Fruit fly (Drosophila melanogaster): ENCODE measurements around the gene CG13895.

CG13895 gene

DNA sequence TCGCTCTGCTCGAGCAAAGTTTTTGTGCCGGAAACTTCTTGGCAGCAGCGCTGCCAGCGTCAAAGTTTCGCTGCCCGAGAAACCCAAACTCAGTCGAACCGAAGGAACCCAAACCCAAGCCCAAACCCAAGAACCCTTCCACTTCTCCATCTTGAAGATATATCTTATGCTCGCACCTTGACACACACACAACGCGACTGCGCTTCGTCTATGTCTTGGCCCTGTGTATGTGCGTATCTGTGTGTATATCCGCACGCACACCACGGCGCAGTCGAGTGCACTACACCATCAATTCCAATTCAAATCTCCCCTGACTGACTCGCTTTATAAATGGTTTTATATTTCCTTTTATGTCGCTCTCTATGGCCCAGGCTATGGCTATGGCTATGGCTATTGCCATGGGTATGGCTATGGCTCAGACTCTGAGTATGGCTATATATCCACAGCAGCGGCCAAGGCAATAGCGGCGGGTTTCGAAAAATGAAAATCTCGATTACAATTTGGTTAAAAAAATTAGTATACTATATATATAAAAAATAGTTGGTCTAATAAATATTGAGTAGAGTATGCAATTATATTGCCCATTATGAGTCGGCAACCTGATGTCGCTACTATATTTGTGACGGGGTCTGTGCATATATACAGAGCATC, 11.5 kb downstream of the CG13895 start (continued):
- TF ChIP-seq vvl (GFP tag; IDR thresholded peaks at IDR 0.05) (peak; percentile 98), CG10321 (GFP tag; IDR thresholded peaks at IDR 0.05) (peak; percentile 70), Camta (GFP tag; optimal IDR thresholded peaks at IDR 0.05) (peak; percentile 44), dysf (GFP tag; IDR thresholded peaks at IDR 0.05) (peak; percentile 98), chm (GFP tag; IDR thresholded peaks at IDR 0.05) (peak; percentile 96), Hr39 (optimal IDR thresholded peaks at IDR 0.05) (no peak), Sry-β (GFP tag; optimal IDR thresholded peaks at IDR 0.05) (peak; percentile 73), pfk (GFP tag; optimal IDR thresholded peaks at IDR 0.05) (no peak), tin (GFP tag; optimal IDR thresholded peaks at IDR 0.05) (peak; percentile 96), B-H1 (GFP tag; IDR thresholded peaks at IDR 0.05) (peak; percentile 92), her (GFP tag; optimal IDR thresholded peaks at IDR 0.05) (no peak), luna (GFP tag; optimal IDR thresholded peaks at IDR 0.05) (no peak), CrebB (tag; optimal IDR thresholded peaks at IDR 0.05) (peak; percentile 88), CG6791 (GFP tag; IDR thresholded peaks at IDR 0.05; ENCODE audit: partially characterized antibody) (peak; percentile 67), CG3838 (GFP tag; optimal IDR thresholded peaks at IDR 0.05) (peak; percentile 51), ac (GFP tag; optimal IDR thresholded peaks at IDR 0.05) (peak; percentile 89), ci (GFP tag; IDR thresholded peaks at IDR 0.05) (peak; percentile 98), CG3995 (GFP tag; optimal IDR thresholded peaks at IDR 0.05) (peak; percentile 45), gem (tag; optimal IDR thresholded peaks at IDR 0.05) (peak; percentile 97), CG30431 (GFP tag; optimal IDR thresholded peaks at IDR 0.05) (peak; percentile 95), CG10366 (GFP tag; IDR thresholded peaks at IDR 0.05) (peak; percentile 93), Dad (GFP tag; optimal IDR thresholded peaks at IDR 0.05) (peak; percentile 66), CG14965 (GFP tag; optimal IDR thresholded peaks at IDR 0.05; ENCODE audit: borderline replicate concordance) (no peak), ara (GFP tag; IDR thresholded peaks at IDR 0.05) (peak; percentile 97), CG11085 (GFP tag; IDR thresholded peaks at IDR 0.05) (peak; percentile 85), CG1529 (GFP tag; optimal IDR thresholded peaks at IDR 0.05) (peak; percentile 93), Fer3 (tag; optimal IDR thresholded peaks at IDR 0.05) (peak; percentile 96), yki (optimal IDR thresholded peaks at IDR 0.05) (no peak), Ada2b (GFP tag; IDR thresholded peaks at IDR 0.05) (peak; percentile 97), bsh (GFP tag; optimal IDR thresholded peaks at IDR 0.05) (peak; percentile 96 to 97), CG13424 (tag; optimal IDR thresholded peaks at IDR 0.05) (peak; percentile 94), CG2116 (GFP tag; optimal IDR thresholded peaks at IDR 0.05) (peak; percentile 74), CG15269 (tag; optimal IDR thresholded peaks at IDR 0.05) (peak; percentile 96), Opbp (GFP tag; IDR thresholded peaks at IDR 0.05; ENCODE audit: partially characterized antibody) (no peak), sr (GFP tag; IDR thresholded peaks at IDR 0.05) (peak; percentile 83), CG18262 (tag; optimal IDR thresholded peaks at IDR 0.05) (peak; percentile 98), NK7.1 (GFP tag; optimal IDR thresholded peaks at IDR 0.05) (peak; percentile 56), Atf-2 (GFP tag; optimal IDR thresholded peaks at IDR 0.05) (peak; percentile 64), Meics (GFP tag; optimal IDR thresholded peaks at IDR 0.05) (peak; percentile 95), slp2 (GFP tag; optimal IDR thresholded peaks at IDR 0.05) (peak; percentile 68), CG32767 (GFP tag; IDR thresholded peaks at IDR 0.05) (peak; percentile 94), CG14667 (GFP tag; IDR thresholded peaks at IDR 0.05) (peak; percentile 93), ato (GFP tag; IDR thresholded peaks at IDR 0.05; ENCODE audit: partially characterized antibody) (no peak), sima (GFP tag; optimal IDR thresholded peaks at IDR 0.05) (peak; percentile 57), CG4707 (GFP tag; optimal IDR thresholded peaks at IDR 0.05) (peak; percentile 89), abd-A (tag; optimal IDR thresholded peaks at IDR 0.05) (peak; percentile 72), CG6765 (GFP tag; optimal IDR thresholded peaks at IDR 0.05) (peak; percentile 91), CTCF (GFP tag; optimal IDR thresholded peaks at IDR 0.05) (peak; percentile 54), YL-1 (GFP tag; optimal IDR thresholded peaks at IDR 0.05) (peak; percentile 90), Mes4 (GFP tag; optimal IDR thresholded peaks at IDR 0.05) (peak; percentile 21), Doc3 (GFP tag; IDR thresholded peaks at IDR 0.05; ENCODE audit: partially characterized antibody) (no peak), mirr (GFP tag; optimal IDR thresholded peaks at IDR 0.05) (peak; percentile 67)

Measured in whole organism, embryonic.